Fruit fly (Drosophila melanogaster) whole organism, wandering third instar larva: ENCODE data around the gene NPFR.

Source experiments
- Abd-B ChIP-seq: fragments of >200 bp; optimal IDR thresholded peaks from 2 replicates; lab custom pipeline; 2017; ENCODE audit warnings: missing biosample characterization, missing genetic modification characterization
- CG32264 ChIP-seq: fragments of 200-800 bp; sonication (Bioruptor generic); optimal IDR thresholded peaks from 2 replicates; lab custom pipeline; 2016; ENCODE audit warnings: missing biosample characterization, missing genetic modification characterization
- CG9705 ChIP-seq: fragments of 200-800 bp; sonication (Bioruptor generic); optimal IDR thresholded peaks from 2 replicates; lab custom pipeline; 2018; ENCODE audit warnings: missing biosample characterization, mild to moderate bottlenecking, missing genetic modification characterization
- CrebA ChIP-seq: fragments of 200-800 bp; sonication (Bioruptor generic); optimal IDR thresholded peaks from 2 replicates; lab custom pipeline; 2016; ENCODE audit warnings: missing biosample characterization, mild to moderate bottlenecking, missing genetic modification characterization, borderline replicate concordance
- Dfd ChIP-seq: fragments of >200 bp; optimal IDR thresholded peaks from 2 replicates; lab custom pipeline; 2017; ENCODE audit warnings: missing biosample characterization, missing genetic modification characterization
- GATAd ChIP-seq: sonication (Bioruptor generic); optimal IDR thresholded peaks from 2 replicates; lab custom pipeline; 2016; ENCODE audit warnings: missing biosample characterization, missing genetic modification characterization
- Hnf4 ChIP-seq: fragments of 200-800 bp; sonication (Bioruptor generic); optimal IDR thresholded peaks from 2 replicates; lab custom pipeline; 2016; ENCODE audit warnings: missing biosample characterization, mild to moderate bottlenecking, missing genetic modification characterization
- Myc ChIP-seq: fragments of >200 bp; optimal IDR thresholded peaks from 2 replicates; lab custom pipeline; 2017
- N ChIP-seq: fragments of >200 bp; optimal IDR thresholded peaks from 2 replicates; lab custom pipeline; 2018; ENCODE audit warnings: missing biosample characterization, missing external identifiers, missing genetic modification characterization
- OdsH ChIP-seq: fragments of 200-800 bp; sonication (Bioruptor generic); optimal IDR thresholded peaks from 2 replicates; lab custom pipeline; 2016; ENCODE audit warnings: missing biosample characterization, mild to moderate bottlenecking, missing genetic modification characterization
- Rel ChIP-seq, 2 experiments: fragments of 200-800 bp; sonication (Bioruptor generic) in 1 of 2; optimal IDR thresholded peaks; 2 replicates in 1 of 2; 3 replicates in 1 of 2; lab custom pipeline; 2016 to 2019; ENCODE audit warnings: mild to moderate bottlenecking in 2 of 2, missing biosample characterization in 2 of 2, missing genetic modification characterization in 2 of 2, moderate library complexity in 1 of 2
- Sp1 ChIP-seq: fragments of 200-800 bp; sonication (Bioruptor generic); optimal IDR thresholded peaks from 3 replicates; lab custom pipeline; 2019; ENCODE audit warnings: missing biosample characterization, mild to moderate bottlenecking, missing genetic modification characterization, moderate library complexity
- Vsx2 ChIP-seq: fragments of 200-300, 225-300 bp; sonication (Bioruptor generic); optimal IDR thresholded peaks from 2 replicates; lab custom pipeline; 2018; ENCODE audit warnings: missing biosample characterization, missing genetic modification characterization; ENCODE audit not compliant: partially characterized antibody
- br ChIP-seq: fragments of 200-800 bp; sonication (Bioruptor generic); optimal IDR thresholded peaks from 2 replicates; lab custom pipeline; 2016; ENCODE audit warnings: missing biosample characterization, missing genetic modification characterization
- brk ChIP-seq: fragments of 200-800 bp; sonication (Bioruptor generic); optimal IDR thresholded peaks from 2 replicates; lab custom pipeline; 2016; ENCODE audit warnings: missing biosample characterization, mild to moderate bottlenecking, missing genetic modification characterization
- dmrt93B ChIP-seq: fragments of 200-800 bp; sonication (Bioruptor generic); optimal IDR thresholded peaks from 2 replicates; lab custom pipeline; 2018; ENCODE audit warnings: missing biosample characterization, mild to moderate bottlenecking, missing genetic modification characterization
- dsf ChIP-seq: sonication (Bioruptor generic); optimal IDR thresholded peaks from 2 replicates; lab custom pipeline; 2016; ENCODE audit warnings: missing biosample characterization, missing genetic modification characterization, borderline replicate concordance
- ey ChIP-seq: fragments of 200-800 bp; sonication (Bioruptor generic); optimal IDR thresholded peaks from 2 replicates; lab custom pipeline; 2016; ENCODE audit warnings: missing biosample characterization, missing genetic modification characterization
- foxo ChIP-seq, 2 experiments: fragments of 200-800 bp; sonication (Bioruptor generic); optimal IDR thresholded peaks; 2 replicates in 1 of 2; 3 replicates in 1 of 2; lab custom pipeline; 2016 to 2017; ENCODE audit warnings: missing biosample characterization in 2 of 2, missing genetic modification characterization in 2 of 2
- h ChIP-seq: fragments of 200-800 bp; sonication (Bioruptor generic); optimal IDR thresholded peaks from 3 replicates; lab custom pipeline; 2016; ENCODE audit warnings: missing biosample characterization, mild to moderate bottlenecking, missing genetic modification characterization
- jim ChIP-seq: fragments of 175-275, 200-325 bp; sonication (Bioruptor generic); optimal IDR thresholded peaks from 2 replicates; lab custom pipeline; 2016; ENCODE audit warnings: missing biosample characterization, mild to moderate bottlenecking, missing genetic modification characterization
- pan ChIP-seq: fragments of >200 bp; optimal IDR thresholded peaks from 2 replicates; lab custom pipeline; 2017
- psq ChIP-seq: fragments of 200-800 bp; sonication (Bioruptor generic); optimal IDR thresholded peaks from 3 replicates; lab custom pipeline; 2017; ENCODE audit warnings: missing biosample characterization, mild to moderate bottlenecking, missing genetic modification characterization, moderate library complexity
- rgr ChIP-seq: fragments of 200-800 bp; sonication (Bioruptor generic); optimal IDR thresholded peaks from 3 replicates; lab custom pipeline; 2016; ENCODE audit warnings: missing biosample characterization, mild to moderate bottlenecking, missing genetic modification characterization
- sage ChIP-seq: fragments of 200-800 bp; sonication (Bioruptor generic); optimal IDR thresholded peaks from 2 replicates; lab custom pipeline; 2016; ENCODE audit warnings: missing biosample characterization, mild to moderate bottlenecking, missing genetic modification characterization
- tai ChIP-seq: sonication (Bioruptor generic); optimal IDR thresholded peaks from 2 replicates; lab custom pipeline; 2016; ENCODE audit warnings: missing biosample characterization, missing genetic modification characterization
- woc ChIP-seq: sonication (Bioruptor generic); optimal IDR thresholded peaks from 2 replicates; lab custom pipeline; 2016; ENCODE audit warnings: missing biosample characterization, mild to moderate bottlenecking, missing genetic modification characterization

The NPFR gene

dm6 chr3R:6211041-6211377 lies 23.9 kb downstream of the NPFR start:
- TF ChIP-seq N (GFP tag; lab: Kevin White, UChicago), result no peak
- no peak for TF ChIP-seq Vsx2 (GFP tag; lab: Kevin White, UChicago)
- no peak for TF ChIP-seq OdsH (GFP tag; lab: Kevin White, UChicago)
- TF ChIP-seq CrebA (GFP tag; lab: Kevin White, UChicago), result no peak
- TF ChIP-seq h, result no peak

- TF ChIP-seq br (GFP tag; lab: Kevin White, UChicago), result no peak
- no peak for TF ChIP-seq ey (GFP tag; lab: Kevin White, UChicago)
- TF ChIP-seq CrebA (GFP tag; lab: Kevin White, UChicago), result no peak
- no peak for TF ChIP-seq Abd-B (GFP tag; lab: Kevin White, UChicago)
- no peak for TF ChIP-seq Sp1 (GFP tag; lab: Kevin White, UChicago)
- TF ChIP-seq CG9705, result no peak
- TF ChIP-seq, all 38 proteins: peak for 0
These were observed 27.1 kb downstream of the NPFR start for dm6 chr3R:6214227-6214626.

- TF ChIP-seq brk (GFP tag; lab: Kevin White, UChicago), result no peak
These were observed 28.2 kb downstream of the NPFR start, which contains the start of gene Osi3 for dm6 chr3R:6215053-6215882. Osi3 (plus strand) TSS chr3R:6215832.

dm6 chr3R:6221681-6222080 lies 34.6 kb downstream of the NPFR start, which contains the start of gene Osi4:
Osi4 (minus strand) TSS chr3R:6221781.
- TF ChIP-seq CG32264, result no peak
- no peak for TF ChIP-seq Myc (lab: Kevin White, UChicago)
- TF ChIP-seq psq (GFP tag; lab: Kevin White, UChicago), result no peak
- no peak for TF ChIP-seq foxo (GFP tag; optimal IDR thresholded peaks at IDR 0.05; lab: Kevin White, UChicago)
- TF ChIP-seq OdsH (GFP tag; lab: Kevin White, UChicago), result no peak
- TF ChIP-seq br (GFP tag; lab: Kevin White, UChicago), result no peak
- TF ChIP-seq N (GFP tag; lab: Kevin White, UChicago), result no peak
- no peak for TF ChIP-seq Rel (GFP tag; optimal IDR thresholded peaks at IDR 0.05; lab: Kevin White, UChicago)
- no peak for TF ChIP-seq Rel (tag; optimal IDR thresholded peaks at IDR 0.05; lab: Kevin White, UChicago)
- TF ChIP-seq Vsx2 (GFP tag; lab: Kevin White, UChicago), result no peak
- no peak for TF ChIP-seq dmrt93B (GFP tag; lab: Kevin White, UChicago)
- no peak for TF ChIP-seq jim
- TF ChIP-seq woc, result no peak

dm6 chr3R:6222119-6222518 lies 35.0 kb downstream of the NPFR start:
- no peak for TF ChIP-seq psq (GFP tag; lab: Kevin White, UChicago)
- no peak for TF ChIP-seq Hnf4 (GFP tag; lab: Kevin White, UChicago)
- TF ChIP-seq Dfd (GFP tag; lab: Kevin White, UChicago), result no peak

- TF ChIP-seq pan (lab: Kevin White, UChicago), result no peak
- no peak for TF ChIP-seq Rel (GFP tag; optimal IDR thresholded peaks at IDR 0.05; lab: Kevin White, UChicago)
- TF ChIP-seq Rel (tag; optimal IDR thresholded peaks at IDR 0.05; lab: Kevin White, UChicago), result no peak
- no peak for TF ChIP-seq br (GFP tag; lab: Kevin White, UChicago)
- no peak for TF ChIP-seq dsf (GFP tag; lab: Kevin White, UChicago)
- no peak for TF ChIP-seq h
- TF ChIP-seq GATAd (GFP tag; lab: Kevin White, UChicago), result no peak
- TF ChIP-seq Myc (lab: Kevin White, UChicago), result no peak
- no peak for TF ChIP-seq Dfd (GFP tag; lab: Kevin White, UChicago)
- no peak for TF ChIP-seq ey (GFP tag; lab: Kevin White, UChicago)
- TF ChIP-seq rgr, result no peak
- no peak for TF ChIP-seq tai (GFP tag; lab: Kevin White, UChicago)
- no peak for TF ChIP-seq brk (GFP tag; lab: Kevin White, UChicago)
- TF ChIP-seq Sp1 (GFP tag; lab: Kevin White, UChicago), result no peak
- no peak for TF ChIP-seq psq (GFP tag; lab: Kevin White, UChicago)
- TF ChIP-seq sage, result no peak
- no peak for TF ChIP-seq Vsx2 (GFP tag; lab: Kevin White, UChicago)
- no peak for TF ChIP-seq foxo (GFP tag; optimal IDR thresholded peaks at IDR 0.05; lab: Kevin White, UChicago)
- TF ChIP-seq N (GFP tag; lab: Kevin White, UChicago), result no peak
- TF ChIP-seq, all 38 proteins: peak for 0
These were observed 39.0 kb downstream of the NPFR start for dm6 chr3R:6226156-6226555.
